Worm (Caenorhabditis elegans): ENCODE results near the gene K11H12.7.
A peak's percentile ranks its signal among the peaks of the same experiment; 100 is the strongest.

K11H12.7 gene

DNA sequence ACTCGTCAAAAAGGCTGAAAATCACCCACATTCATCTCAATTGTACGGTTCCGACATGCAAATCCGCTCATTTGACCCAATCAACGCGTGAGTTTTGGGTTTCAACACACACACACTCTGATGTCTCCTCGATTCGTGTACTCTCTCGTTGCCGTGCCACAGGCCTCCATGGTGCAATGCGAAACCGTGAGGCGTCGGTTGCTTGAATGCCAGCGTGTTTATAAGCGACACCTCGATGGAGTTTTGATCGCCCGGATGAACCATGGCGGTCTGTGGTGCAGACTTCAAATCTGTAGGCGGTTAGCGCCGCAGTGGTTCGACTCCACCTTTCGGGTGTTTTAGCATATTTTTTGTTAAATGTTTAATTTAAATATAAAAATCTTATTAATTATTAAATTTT, 7.4 kb upstream of the K11H12.7 start (continued):
- TF ChIP-seq lin-14 (GFP tag; optimal IDR thresholded peaks at IDR 0.05) (peak; percentile 74), ceh-82 (tag; optimal IDR thresholded peaks at IDR 0.05) (peak; percentile 56 to 77 (median 59)), mef-2 (tag; optimal IDR thresholded peaks at IDR 0.05) (no peak), nhr-76 (tag; optimal IDR thresholded peaks at IDR 0.05) (no peak), ama-1 (optimal IDR thresholded peaks at IDR 0.05) (peak; percentile 68), pag-3 (tag; optimal IDR thresholded peaks at IDR 0.05; ENCODE audit: borderline replicate concordance, insufficient read depth) (no peak), lin-13 (GFP tag; optimal IDR thresholded peaks at IDR 0.05) (peak; percentile 58), hlh-17 (GFP tag; optimal IDR thresholded peaks at IDR 0.05; ENCODE audit: borderline replicate concordance) (no peak), nhr-90 (tag; optimal IDR thresholded peaks at IDR 0.05; ENCODE audit: poor library complexity) (peak; percentile 89), unc-30 (tag; optimal IDR thresholded peaks at IDR 0.05) (no peak), aly-2 (tag; optimal IDR thresholded peaks at IDR 0.05) (peak; percentile 4), tlp-1 (tag; optimal IDR thresholded peaks at IDR 0.05) (no peak), unc-130 (tag; optimal IDR thresholded peaks at IDR 0.05) (peak; percentile 27), tbx-2 (tag; optimal IDR thresholded peaks at IDR 0.05) (peak; percentile 61), ztf-4 (tag; optimal IDR thresholded peaks at IDR 0.05) (peak; percentile 49), nhr-47 (tag; optimal IDR thresholded peaks at IDR 0.05) (peak; percentile 89), pax-3 (tag; optimal IDR thresholded peaks at IDR 0.05) (no peak), unc-98 (GFP tag; IDR thresholded peaks at IDR 0.05) (peak; percentile 54; the same call in 1 of the 2 replicates), skn-1 (tag; optimal IDR thresholded peaks at IDR 0.05) (peak; percentile 35), swsn-7 (tag; optimal IDR thresholded peaks at IDR 0.05) (peak; percentile 88), dpl-1 (GFP tag; optimal IDR thresholded peaks at IDR 0.05) (peak; percentile 45 to 56 (median 47)), nhr-84 (tag; optimal IDR thresholded peaks at IDR 0.05) (no peak), lin-35 (GFP tag; optimal IDR thresholded peaks at IDR 0.05) (peak; percentile 60 to 67), sptf-1 (tag; optimal IDR thresholded peaks at IDR 0.05) (no peak), snpc-4 (tag; optimal IDR thresholded peaks at IDR 0.05) (peak; percentile 99), nhr-19 (GFP tag; conservative IDR thresholded peaks at IDR 0.05) (peak; percentile 83), nhr-28 (tag; optimal IDR thresholded peaks at IDR 0.05) (no peak), hlh-4 (tag; optimal IDR thresholded peaks at IDR 0.05) (no peak), xbp-1 (tag; optimal IDR thresholded peaks at IDR 0.05) (peak; percentile 75), ets-5 (GFP tag; IDR thresholded peaks at IDR 0.05) (no peak), unc-62 (GFP tag; optimal IDR thresholded peaks at IDR 0.05) (no peak), fos-1 (tag; optimal IDR thresholded peaks at IDR 0.05) (peak; percentile 69), C34B4.2 (tag; optimal IDR thresholded peaks at IDR 0.05) (no peak), ztf-11 (tag; optimal IDR thresholded peaks at IDR 0.05) (peak in 1 of 2 experiments; percentile 29), ceh-88 (GFP tag; IDR thresholded peaks at IDR 0.05) (0 out of 2 replicates have a peak, but pooled peaks have one; percentile 28), jun-1 (tag; optimal IDR thresholded peaks at IDR 0.05) (no peak), sup-37 (GFP tag; optimal IDR thresholded peaks at IDR 0.05) (peak; percentile 60), unc-86 (tag; optimal IDR thresholded peaks at IDR 0.05) (peak; percentile 51), egl-13 (tag; optimal IDR thresholded peaks at IDR 0.05) (peak; percentile 7), alr-1 (tag; optimal IDR thresholded peaks at IDR 0.05; ENCODE audit: borderline replicate concordance) (no peak), efl-3 (GFP tag; optimal IDR thresholded peaks at IDR 0.05) (no peak), F16B12.6 (tag; optimal IDR thresholded peaks at IDR 0.05) (peak; percentile 27), ces-1 (GFP tag; optimal IDR thresholded peaks at IDR 0.05) (no peak), sox-4 (tag; optimal IDR thresholded peaks at IDR 0.05) (peak; percentile 23), blmp-1 (tag; optimal IDR thresholded peaks at IDR 0.05) (no peak), fkh-10 (GFP tag; optimal IDR thresholded peaks at IDR 0.05) (no peak), zip-4 (GFP tag; optimal IDR thresholded peaks at IDR 0.05) (peak; percentile 63)

Data from whole organism, L1 larva.